Worm (Caenorhabditis elegans) whole organism, L4/young adult: ENCODE results near the gene F54D1.1.
"Not testable (repeated sequence)": the region's sequence is repeated elsewhere in the genome, so short reads cannot be mapped to it uniquely, and the experiment has no call there.

ENCODE experiments used
- W03F9.2 ChIP-seq: fragments of 150-350 bp; optimal IDR thresholded peaks from 2 replicates; lab custom pipeline; 2014; ENCODE audit warnings: missing biosample characterization, missing genetic modification characterization
- dao-5 ChIP-seq: sonication (generic microtip); optimal IDR thresholded peaks from 2 replicates; lab custom pipeline; 2016; ENCODE audit warnings: missing genotype, missing genetic modification characterization, moderate library complexity, missing compliant biosample characterization
- him-1 ChIP-seq: sonication (generic microtip); optimal IDR thresholded peaks from 2 replicates; lab custom pipeline; 2016; ENCODE audit warnings: missing genotype, missing genetic modification reagents, missing genetic modification characterization, missing compliant biosample characterization

The F54D1.1 gene

ce11 chrIV:11259485-11259972, 2.1 kb upstream of the F54D1.1 start, which contains the start of gene gtl-1:
Gene gtl-1 (minus strand): TSS chrIV:11259535.
- TF ChIP-seq dao-5 (tag; lab: Kevin White, UChicago) (no peak), him-1 (tag; lab: Kevin White, UChicago) (no peak), W03F9.2 (tag; lab: Kevin White, UChicago) (no peak)

ce11 chrIV:11260544-11261227, 949 bp upstream of the F54D1.1 start, which contains the start of gene C05C12.5:
Gene C05C12.5 (minus strand): TSS chrIV:11261185.
- TF ChIP-seq W03F9.2 (tag; lab: Kevin White, UChicago), result no peak
- no peak for TF ChIP-seq him-1 (tag; lab: Kevin White, UChicago)

- TF ChIP-seq W03F9.2, him-1, dao-5 (tag; lab: Kevin White, UChicago): not testable (repeated sequence)
Measured at ce11 chrIV:11263101-11263500, 1.5 kb downstream of the F54D1.1 start, which contains the start of gene col-126. Gene col-126 (plus strand): TSS chrIV:11263401.

- TF ChIP-seq him-1 (tag; lab: Kevin White, UChicago) (no peak), W03F9.2 (tag; lab: Kevin White, UChicago) (no peak)
Measured at ce11 chrIV:11266090-11266489, 4.5 kb downstream of the F54D1.1 start, which contains the start of gene col-127. Gene col-127 (minus strand): TSS chrIV:11266190.

- no peak for TF ChIP-seq him-1 (tag; lab: Kevin White, UChicago)
Measured at ce11 chrIV:11269483-11269882, 7.8 kb downstream of the F54D1.1 start.

- TF ChIP-seq him-1 (tag; lab: Kevin White, UChicago), result no peak
- no peak for TF ChIP-seq dao-5 (tag; lab: Kevin White, UChicago)
- no peak for TF ChIP-seq W03F9.2 (tag; lab: Kevin White, UChicago)
Measured at ce11 chrIV:11271262-11271661, 9.6 kb downstream of the F54D1.1 start, which contains the start of gene nhr-7. Gene nhr-7 (minus strand): TSS chrIV:11271362.

- TF ChIP-seq him-1 (tag; lab: Kevin White, UChicago) (no peak), W03F9.2 (tag; lab: Kevin White, UChicago) (no peak), dao-5 (tag; lab: Kevin White, UChicago) (no peak)
Measured at ce11 chrIV:11273151-11273550, 11.5 kb downstream of the F54D1.1 start, which contains the start of gene gtl-2. Gene gtl-2 (plus strand): TSS chrIV:11273451.

ce11 chrIV:11276026-11276425, 14.4 kb downstream of the F54D1.1 start:
- TF ChIP-seq him-1 (tag; lab: Kevin White, UChicago), result no peak
- no peak for TF ChIP-seq W03F9.2 (tag; lab: Kevin White, UChicago)
- no peak for TF ChIP-seq dao-5 (tag; lab: Kevin White, UChicago)

ce11 chrIV:11284102-11284531, 22.5 kb downstream of the F54D1.1 start:
- no peak for TF ChIP-seq him-1 (tag; lab: Kevin White, UChicago)

- TF ChIP-seq him-1 (tag; lab: Kevin White, UChicago) (no peak), W03F9.2 (tag; lab: Kevin White, UChicago) (no peak), dao-5 (tag; lab: Kevin White, UChicago) (no peak)
Measured at ce11 chrIV:11285239-11285638, 23.6 kb downstream of the F54D1.1 start.

- TF ChIP-seq dao-5 (tag; lab: Kevin White, UChicago) (no peak), him-1 (tag; lab: Kevin White, UChicago) (no peak), W03F9.2 (tag; lab: Kevin White, UChicago) (no peak)
Measured at ce11 chrIV:11286112-11286511, 24.5 kb downstream of the F54D1.1 start.

- no peak for TF ChIP-seq him-1 (tag; lab: Kevin White, UChicago)
- no peak for TF ChIP-seq dao-5 (tag; lab: Kevin White, UChicago)
- TF ChIP-seq W03F9.2 (tag; lab: Kevin White, UChicago), result no peak
Measured at ce11 chrIV:11287511-11287910, 25.9 kb downstream of the F54D1.1 start, which contains the start of gene F54D1.6. Gene F54D1.6 (plus strand): TSS chrIV:11287811.

ce11 chrIV:11288965-11289364, 27.3 kb downstream of the F54D1.1 start:
- no peak for TF ChIP-seq dao-5 (tag; lab: Kevin White, UChicago)
- no peak for TF ChIP-seq him-1 (tag; lab: Kevin White, UChicago)

- TF ChIP-seq W03F9.2 (tag; lab: Kevin White, UChicago) (no peak), him-1 (tag; lab: Kevin White, UChicago) (no peak), dao-5 (tag; lab: Kevin White, UChicago) (no peak)
Measured at ce11 chrIV:11296787-11297186, 35.2 kb downstream of the F54D1.1 start, which contains the start of gene mttu-1. Gene mttu-1 (minus strand): TSS chrIV:11296887.
